Worm (Caenorhabditis elegans) whole organism, L3 larva: ENCODE measurements around the gene Y66D12A.30.

Experiments used
- ZK546.5 ChIP-seq: sonication (generic microtip); optimal IDR thresholded peaks from 2 replicates; lab custom pipeline; 2017; ENCODE audit warnings: missing biosample characterization, missing genetic modification characterization
- aly-2 ChIP-seq: fragments of 150-350 bp; optimal IDR thresholded peaks from 2 replicates; lab custom pipeline; 2014; ENCODE audit warnings: missing biosample characterization, missing genetic modification characterization
- ama-1 ChIP-seq: fragments of 150-350 bp; optimal IDR thresholded peaks from 2 replicates; lab custom pipeline; 2018
- ceh-16 ChIP-seq: sonication (generic microtip); optimal IDR thresholded peaks from 2 replicates; lab custom pipeline; 2017; ENCODE audit warnings: missing biosample characterization, missing genetic modification characterization
- ceh-28 ChIP-seq: fragments of 150-350 bp; optimal IDR thresholded peaks from 2 replicates; lab custom pipeline; 2014; ENCODE audit warnings: missing biosample characterization, missing genetic modification reagents, missing genetic modification characterization
- ceh-82 ChIP-seq: fragments of 150-350 bp; optimal IDR thresholded peaks from 2 replicates; lab custom pipeline; 2014; ENCODE audit warnings: missing biosample characterization, missing genetic modification characterization
- egl-27 ChIP-seq: sonication (generic microtip); optimal IDR thresholded peaks from 4 replicates; lab custom pipeline; 2017; ENCODE audit warnings: missing biosample characterization, missing genetic modification reagents, missing genetic modification characterization
- elt-1 ChIP-seq: fragments of 150-350 bp; optimal IDR thresholded peaks from 2 replicates; lab custom pipeline; 2014; ENCODE audit warnings: missing biosample characterization, missing genetic modification characterization
- elt-2 ChIP-seq: sonication (generic microtip); optimal IDR thresholded peaks from 2 replicates; lab custom pipeline; 2016; ENCODE audit warnings: missing genetic modification reagents, mild to moderate bottlenecking, missing genetic modification characterization, missing compliant biosample characterization
- elt-3 ChIP-seq, 3 experiments: fragments of 150-350 bp in 1 of 3; sonication (generic microtip) in 2 of 3; optimal IDR thresholded peaks; 2 replicates in 2 of 3; 4 replicates in 1 of 3; lab custom pipeline; 2014 to 2017; ENCODE audit warnings: missing biosample characterization in 3 of 3, missing genetic modification characterization in 3 of 3
- eor-1 ChIP-seq, 2 experiments: fragments of 150-350 bp; optimal IDR thresholded peaks; 2 replicates each; lab custom pipeline; 2014 to 2018; ENCODE audit warnings: missing biosample characterization in 2 of 2, missing genetic modification characterization in 2 of 2
- fkh-10 ChIP-seq: sonication (generic microtip); optimal IDR thresholded peaks from 2 replicates; lab custom pipeline; 2017; ENCODE audit warnings: missing biosample characterization, missing genetic modification reagents, missing genetic modification characterization
- fkh-2 ChIP-seq: fragments of 150-350 bp; optimal IDR thresholded peaks from 2 replicates; lab custom pipeline; 2014; ENCODE audit warnings: missing biosample characterization, missing genetic modification reagents, missing genetic modification characterization
- fos-1 ChIP-seq: fragments of 150-350 bp; optimal IDR thresholded peaks from 2 replicates; lab custom pipeline; 2014; ENCODE audit warnings: missing biosample characterization, missing genetic modification characterization
- jun-1 ChIP-seq: fragments of 150-350 bp; optimal IDR thresholded peaks from 2 replicates; lab custom pipeline; 2014; ENCODE audit warnings: missing biosample characterization, missing genetic modification reagents, missing genetic modification characterization
- lin-39 ChIP-seq: fragments of 150-350 bp; optimal IDR thresholded peaks from 2 replicates; lab custom pipeline; 2018; ENCODE audit warnings: missing biosample characterization, missing genetic modification reagents, missing genetic modification characterization
- lsy-12 ChIP-seq: sonication (generic microtip); optimal IDR thresholded peaks from 2 replicates; lab custom pipeline; 2016; ENCODE audit warnings: mild to moderate bottlenecking, missing genetic modification characterization, missing compliant biosample characterization
- mdl-1 ChIP-seq: fragments of 150-350 bp; optimal IDR thresholded peaks from 2 replicates; lab custom pipeline; 2014; ENCODE audit warnings: missing biosample characterization, missing genetic modification characterization
- mml-1 ChIP-seq: fragments of 150-350 bp; sonication (generic microtip); optimal IDR thresholded peaks from 3 replicates; lab custom pipeline; 2014; ENCODE audit warnings: missing biosample characterization, missing genetic modification characterization
- nfya-1 ChIP-seq: sonication (generic microtip); optimal IDR thresholded peaks from 2 replicates; lab custom pipeline; 2017; ENCODE audit warnings: missing genetic modification characterization, mild to moderate bottlenecking, missing compliant biosample characterization, antibody characterized with exemption, moderate library complexity; ENCODE audit not compliant: insufficient read depth
- nhr-11 ChIP-seq: fragments of 150-350 bp; optimal IDR thresholded peaks from 2 replicates; lab custom pipeline; 2014; ENCODE audit warnings: missing biosample characterization, missing genetic modification characterization
- nhr-12 ChIP-seq: fragments of 150-350 bp; optimal IDR thresholded peaks from 2 replicates; lab custom pipeline; 2014; ENCODE audit warnings: missing biosample characterization, missing genetic modification characterization
- nhr-23 ChIP-seq: fragments of 150-350 bp; optimal IDR thresholded peaks from 2 replicates; lab custom pipeline; 2014; ENCODE audit warnings: missing biosample characterization, missing genetic modification reagents, missing genetic modification characterization
- nhr-237 ChIP-seq: fragments of 150-350 bp; optimal IDR thresholded peaks from 2 replicates; lab custom pipeline; 2014; ENCODE audit warnings: missing biosample characterization, missing genetic modification characterization
- nhr-25 ChIP-seq: sonication (generic microtip); optimal IDR thresholded peaks from 2 replicates; lab custom pipeline; 2017; ENCODE audit warnings: missing biosample characterization, missing genetic modification characterization
- nhr-43 ChIP-seq: sonication (generic microtip); optimal IDR thresholded peaks from 2 replicates; lab custom pipeline; 2016; ENCODE audit warnings: mild to moderate bottlenecking, missing genetic modification characterization, missing compliant biosample characterization; ENCODE audit not compliant: poor library complexity, severe bottlenecking
- nhr-76 ChIP-seq: fragments of 150-350 bp; sonication (generic microtip); optimal IDR thresholded peaks from 5 replicates; lab custom pipeline; 2014; ENCODE audit warnings: missing biosample characterization, missing genetic modification characterization
- nhr-77 ChIP-seq: fragments of 150-350 bp; optimal IDR thresholded peaks from 2 replicates; lab custom pipeline; 2014; ENCODE audit warnings: missing biosample characterization, missing genetic modification characterization
- pha-4 ChIP-seq: fragments of 150-350 bp; optimal IDR thresholded peaks from 2 replicates; lab custom pipeline; 2014; ENCODE audit warnings: missing biosample characterization, missing genetic modification reagents, missing genetic modification characterization
- pqm-1 ChIP-seq: fragments of 150-350 bp; optimal IDR thresholded peaks from 2 replicates; lab custom pipeline; 2017; ENCODE audit warnings: missing biosample characterization, missing genetic modification characterization, inconsistent platforms
- skn-1 ChIP-seq: fragments of 150-350 bp; optimal IDR thresholded peaks from 2 replicates; lab custom pipeline; 2014; ENCODE audit warnings: missing biosample characterization, missing genetic modification characterization
- snpc-4 ChIP-seq: fragments of 150-350 bp; optimal IDR thresholded peaks from 2 replicates; lab custom pipeline; 2014; ENCODE audit warnings: missing biosample characterization, missing genetic modification characterization
- unc-39 ChIP-seq: sonication (generic microtip); optimal IDR thresholded peaks from 4 replicates; lab custom pipeline; 2017; ENCODE audit warnings: missing biosample characterization, missing genetic modification characterization
- zag-1 ChIP-seq: fragments of 150-350 bp; optimal IDR thresholded peaks from 2 replicates; lab custom pipeline; 2014; ENCODE audit warnings: missing biosample characterization, missing genetic modification characterization
- ztf-11 ChIP-seq: fragments of 150-350 bp; optimal IDR thresholded peaks from 2 replicates; lab custom pipeline; 2014; ENCODE audit warnings: missing biosample characterization, missing genetic modification characterization
- ztf-4 ChIP-seq: fragments of 150-350 bp; optimal IDR thresholded peaks from 2 replicates; lab custom pipeline; 2014; ENCODE audit warnings: missing biosample characterization, missing genetic modification characterization

The Y66D12A.30 gene

ce11 chrIII:11627631-11628030 lies 18.0 kb downstream of the Y66D12A.30 start:
- TF ChIP-seq mml-1 (tag; lab: Kevin White, UChicago) = no peak
- TF ChIP-seq ama-1 (lab: Kevin White, UChicago) = peak; percentile 21
- no peak for TF ChIP-seq unc-39 (tag; lab: Kevin White, UChicago)

- no peak for TF ChIP-seq nfya-1
Measured at ce11 chrIII:11629354-11629753, 19.7 kb downstream of the Y66D12A.30 start, which contains the start of gene Y66A7A.7. Gene Y66A7A.7, minus strand, starts transcription at chrIII:11629454.

ce11 chrIII:11631111-11631510 lies 21.4 kb downstream of the Y66D12A.30 start:
- no peak for TF ChIP-seq jun-1 (tag; lab: Kevin White, UChicago)
- no peak for TF ChIP-seq zag-1 (tag; lab: Kevin White, UChicago)
- no peak for TF ChIP-seq ZK546.5 (tag; lab: Kevin White, UChicago)
- TF ChIP-seq nfya-1 = no peak
- TF ChIP-seq fkh-10 = no peak
- no peak for TF ChIP-seq aly-2
- TF ChIP-seq elt-1 (tag; lab: Kevin White, UChicago) = no peak
- no peak for TF ChIP-seq lsy-12
- peak; percentile 46 for TF ChIP-seq elt-2 (tag; lab: Kevin White, UChicago)
- TF ChIP-seq mml-1 (tag; lab: Kevin White, UChicago) = no peak
- no peak for TF ChIP-seq ztf-4 (tag; lab: Kevin White, UChicago)
- no peak for TF ChIP-seq nhr-23
- TF ChIP-seq pqm-1 = peak; percentile 56
- no peak for TF ChIP-seq elt-3 (tag; optimal IDR thresholded peaks at IDR 0.05; lab: Kevin White, UChicago)
- TF ChIP-seq snpc-4 (tag; lab: Kevin White, UChicago) = no peak
- no peak for TF ChIP-seq nhr-25
- no peak for TF ChIP-seq nhr-77 (tag; lab: Kevin White, UChicago)

ce11 chrIII:11632376-11632775 lies 22.7 kb downstream of the Y66D12A.30 start:
- TF ChIP-seq egl-27 (no peak), nhr-77 (tag; lab: Kevin White, UChicago) (no peak), nhr-23 (peak; percentile 51), nfya-1 (no peak), skn-1 (tag; lab: Kevin White, UChicago) (no peak), nhr-11 (tag; lab: Kevin White, UChicago) (no peak)

ce11 chrIII:11633444-11633843 lies 23.8 kb downstream of the Y66D12A.30 start:
- TF ChIP-seq ztf-11 = no peak
- TF ChIP-seq unc-39 (tag; lab: Kevin White, UChicago) = no peak
- TF ChIP-seq snpc-4 (tag; lab: Kevin White, UChicago) = no peak
- TF ChIP-seq ceh-28 (tag; lab: Kevin White, UChicago) = no peak
- TF ChIP-seq nhr-237 = no peak

- TF ChIP-seq ZK546.5 (tag; lab: Kevin White, UChicago) = no peak
- no peak for TF ChIP-seq ceh-82 (tag; lab: Kevin White, UChicago)
- TF ChIP-seq nhr-25 = no peak
- TF ChIP-seq eor-1 (tag; optimal IDR thresholded peaks at IDR 0.05; lab: Kevin White, UChicago) = no peak
- no peak for TF ChIP-seq ceh-16 (tag; lab: Kevin White, UChicago)
- no peak for TF ChIP-seq fos-1 (tag; lab: Kevin White, UChicago)
- no peak for TF ChIP-seq lin-39 (tag; lab: Kevin White, UChicago)
- TF ChIP-seq pha-4 = no peak
- no peak for TF ChIP-seq egl-27
- no peak for TF ChIP-seq snpc-4 (tag; lab: Kevin White, UChicago)
- TF ChIP-seq nhr-43 = no peak
- no peak for TF ChIP-seq ztf-4 (tag; lab: Kevin White, UChicago)
- TF ChIP-seq fkh-2 (tag; lab: Kevin White, UChicago) = no peak
- no peak for TF ChIP-seq nhr-77 (tag; lab: Kevin White, UChicago)
- TF ChIP-seq nhr-76 (tag; lab: Kevin White, UChicago) = no peak
- no peak for TF ChIP-seq nhr-23
- TF ChIP-seq nhr-12 (tag; lab: Kevin White, UChicago) = no peak
- TF ChIP-seq mdl-1 (tag; lab: Kevin White, UChicago) = no peak
Measured at ce11 chrIII:11635000-11635399, 25.3 kb downstream of the Y66D12A.30 start.
